Worm (Caenorhabditis elegans): ENCODE results near the gene snr-1.

snr-1 gene

ce11 chrIV:17118987-17119732 is 31.3 kb downstream of the snr-1 start, which contains the start of gene itsn-1:
Gene itsn-1 (plus strand): TSS chrIV:17119682.
- no peak for TF ChIP-seq blmp-1 (tag; optimal IDR thresholded peaks at IDR 0.05; ENCODE audit: insufficient read depth)
- no peak for TF ChIP-seq nhr-10 (tag; optimal IDR thresholded peaks at IDR 0.05)
- TF ChIP-seq nhr-21 (tag; optimal IDR thresholded peaks at IDR 0.05) = no peak
- TF ChIP-seq ztf-1 (GFP tag; conservative IDR thresholded peaks at IDR 0.05) = no peak
- no peak for TF ChIP-seq skn-1 (tag; optimal IDR thresholded peaks at IDR 0.05)

ce11 chrIV:17121058-17121773 is 33.4 kb downstream of the snr-1 start:
- TF ChIP-seq C34F6.9 (tag; optimal IDR thresholded peaks at IDR 0.05) (peak; percentile 28), aly-2 (tag; optimal IDR thresholded peaks at IDR 0.05) (no peak), unc-62 (GFP tag; optimal IDR thresholded peaks at IDR 0.05) (no peak), ceh-82 (tag; optimal IDR thresholded peaks at IDR 0.05) (no peak), unc-55 (GFP tag; optimal IDR thresholded peaks at IDR 0.05) (peak; percentile 55), unc-39 (tag; optimal IDR thresholded peaks at IDR 0.05) (no peak), nhr-10 (tag; optimal IDR thresholded peaks at IDR 0.05) (no peak)

- TF ChIP-seq nhr-21 (tag; optimal IDR thresholded peaks at IDR 0.05) (no peak), ceh-82 (tag; optimal IDR thresholded peaks at IDR 0.05) (no peak), elt-1 (tag; optimal IDR thresholded peaks at IDR 0.05) (no peak), lin-39 (tag; optimal IDR thresholded peaks at IDR 0.05) (no peak), R02D3.7 (tag; optimal IDR thresholded peaks at IDR 0.05) (no peak), nhr-129 (tag; optimal IDR thresholded peaks at IDR 0.05) (no peak), mdl-1 (tag; optimal IDR thresholded peaks at IDR 0.05) (no peak), nhr-12 (tag; optimal IDR thresholded peaks at IDR 0.05) (no peak), ztf-11 (tag; optimal IDR thresholded peaks at IDR 0.05) (no peak), fos-1 (tag; optimal IDR thresholded peaks at IDR 0.05) (no peak), nhr-25 (tag; optimal IDR thresholded peaks at IDR 0.05) (no peak), nhr-23 (tag; optimal IDR thresholded peaks at IDR 0.05) (no peak)
Measured at ce11 chrIV:17125967-17126366, 38.1 kb downstream of the snr-1 start.

ce11 chrIV:17126512-17126911 is 38.7 kb downstream of the snr-1 start:
- TF ChIP-seq nhr-23 (tag; optimal IDR thresholded peaks at IDR 0.05) (no peak), lsy-2 (tag; optimal IDR thresholded peaks at IDR 0.05) (no peak), ztf-4 (tag; optimal IDR thresholded peaks at IDR 0.05) (no peak), fos-1 (tag; optimal IDR thresholded peaks at IDR 0.05) (no peak), gmeb-1 (tag; optimal IDR thresholded peaks at IDR 0.05) (no peak), nhr-237 (tag; optimal IDR thresholded peaks at IDR 0.05) (no peak)

ce11 chrIV:17131035-17131595 is 43.3 kb downstream of the snr-1 start, which contains the start of the genes Y116A8C.37 and Y116A8C.38:
Gene Y116A8C.37 (minus strand): TSS chrIV:17131135.
Gene Y116A8C.38 (plus strand): TSS chrIV:17131545.
- TF ChIP-seq gmeb-1 (tag; optimal IDR thresholded peaks at IDR 0.05) (no peak), elt-3 (tag; optimal IDR thresholded peaks at IDR 0.05) (no peak), sem-4 (tag; optimal IDR thresholded peaks at IDR 0.05) (no peak), peb-1 (tag; optimal IDR thresholded peaks at IDR 0.05) (no peak), blmp-1 (tag; optimal IDR thresholded peaks at IDR 0.05; ENCODE audit: insufficient read depth) (no peak), mab-5 (tag; optimal IDR thresholded peaks at IDR 0.05) (no peak), alr-1 (tag; optimal IDR thresholded peaks at IDR 0.05) (no peak), nhr-6 (tag; optimal IDR thresholded peaks at IDR 0.05) (no peak), nhr-129 (tag; optimal IDR thresholded peaks at IDR 0.05) (no peak), nhr-77 (tag; optimal IDR thresholded peaks at IDR 0.05) (no peak), skn-1 (tag; optimal IDR thresholded peaks at IDR 0.05) (no peak), nhr-23 (tag; optimal IDR thresholded peaks at IDR 0.05) (no peak), ZK546.5 (tag; optimal IDR thresholded peaks at IDR 0.05) (no peak), ceh-82 (tag; optimal IDR thresholded peaks at IDR 0.05) (no peak), ama-1 (optimal IDR thresholded peaks at IDR 0.05) (no peak), elt-1 (tag; optimal IDR thresholded peaks at IDR 0.05) (no peak), ztf-11 (tag; optimal IDR thresholded peaks at IDR 0.05) (no peak)
